Fruit fly (Drosophila melanogaster): ENCODE data around the gene CG14384.
A peak's percentile ranks its signal among the peaks of the same experiment; 100 is the strongest.

DNA sequence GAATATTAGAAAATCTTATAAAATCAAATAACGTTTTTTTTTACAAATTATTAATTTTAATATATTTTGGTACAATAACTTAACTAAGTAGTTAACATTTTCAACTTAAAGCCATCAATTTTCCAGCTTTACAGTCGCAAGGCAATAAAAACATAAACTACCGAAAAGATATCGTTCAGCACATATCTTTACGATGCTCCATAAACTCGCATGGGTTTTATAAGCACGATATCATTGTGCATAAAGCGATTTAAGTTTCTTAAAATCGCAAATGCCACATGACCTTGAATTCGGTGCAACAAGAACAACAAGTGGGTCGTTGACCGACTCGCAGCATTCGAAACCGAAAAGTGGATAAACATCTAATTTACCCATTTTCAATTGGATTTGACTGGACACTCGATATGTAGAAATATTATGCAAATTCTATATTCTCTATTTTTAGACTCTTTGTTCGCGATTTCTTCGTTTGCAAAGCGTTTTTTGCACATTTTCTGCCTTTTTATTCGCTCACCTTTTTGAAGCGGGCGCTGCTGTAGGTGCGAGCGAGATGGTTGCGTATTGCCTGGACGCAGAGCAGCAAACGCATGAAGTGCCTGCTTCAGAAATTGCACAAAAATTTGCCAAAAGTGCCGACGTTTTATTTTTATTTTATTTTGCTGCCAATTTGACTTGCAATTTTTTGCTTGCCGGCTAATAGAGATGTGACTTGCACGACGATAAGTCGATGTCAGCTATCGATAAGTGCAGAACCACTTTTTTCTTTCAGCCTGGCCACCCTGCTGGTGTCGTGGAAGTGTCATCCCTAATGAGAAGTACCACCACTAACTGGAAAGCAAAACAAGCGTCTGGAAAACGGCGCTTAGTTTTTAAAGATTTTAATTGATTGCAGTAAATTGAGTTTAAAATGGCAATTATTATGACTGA lies 6.3 kb downstream of the CG14384 start, which contains the start of gene Spc25:
- TF ChIP-seq brk (GFP tag; optimal IDR thresholded peaks at IDR 0.05) (peak; percentile 62), lola (GFP tag; optimal IDR thresholded peaks at IDR 0.05) (no peak), pan (optimal IDR thresholded peaks at IDR 0.05) (no peak)
